Worm (Caenorhabditis elegans) whole organism, midembryonic: Measurements from ENCODE around the gene C35A5.4.

Source experiments
- T22C8.4 ChIP-seq: fragments of 200-800 bp; sonication (Bioruptor generic); IDR thresholded peaks from 2 replicates; pipeline ENCODE4 v1.3.6; 2022; ENCODE audit warnings: missing genetic modification characterization, missing compliant biosample characterization
- cog-1 ChIP-seq: sonication (generic microtip); optimal IDR thresholded peaks from 2 replicates; lab custom pipeline; 2016; ENCODE audit warnings: missing genetic modification characterization, missing compliant biosample characterization
- flt-1 ChIP-seq: fragments of 200-800 bp; sonication (Bioruptor generic); IDR thresholded peaks from 2 replicates; pipeline ENCODE4 v1.3.6; 2022; ENCODE audit warnings: missing genetic modification characterization, missing compliant biosample characterization
- klf-2 ChIP-seq: fragments of 200-800 bp; sonication (Bioruptor generic); conservative IDR thresholded peaks from 2 replicates; pipeline ENCODE4 v1.3.6; 2022; ENCODE audit warnings: missing genetic modification reagents, missing genetic modification characterization, missing compliant biosample characterization
- med-1 ChIP-seq: sonication (generic microtip); optimal IDR thresholded peaks from 2 replicates; lab custom pipeline; 2017; ENCODE audit warnings: missing genetic modification characterization, mild to moderate bottlenecking, missing compliant biosample characterization, antibody characterized with exemption, missing genetic modification reagents; ENCODE audit not compliant: insufficient read depth
- ref-1 ChIP-seq: fragments of 200-800 bp; sonication (Bioruptor generic); conservative IDR thresholded peaks from 2 replicates; pipeline ENCODE4 v1.3.6; 2022; ENCODE audit warnings: missing genetic modification reagents, missing genetic modification characterization, missing compliant biosample characterization
- tab-1 ChIP-seq: fragments of 200-800 bp; sonication (Bioruptor generic); IDR thresholded peaks from 2 replicates; pipeline ENCODE4 v1.3.6; 2022; ENCODE audit warnings: missing genetic modification characterization, missing compliant biosample characterization
- ztf-23 ChIP-seq: fragments of 200-800 bp; sonication (Bioruptor generic); IDR thresholded peaks from 2 replicates; pipeline ENCODE4 v1.3.6; 2022; ENCODE audit warnings: missing genetic modification reagents, missing genetic modification characterization, missing compliant biosample characterization
- ztf-29 ChIP-seq: fragments of 200-800 bp; sonication (Bioruptor generic); IDR thresholded peaks from 2 replicates; pipeline ENCODE4 v1.3.6; 2022; ENCODE audit warnings: missing genetic modification reagents, missing genetic modification characterization, missing compliant biosample characterization

- no peak for TF ChIP-seq flt-1
- no peak for TF ChIP-seq cog-1
- TF ChIP-seq ztf-23 (GFP tag; lab: Robert Waterston, UW) = no peak
- TF ChIP-seq klf-2 = no peak
- TF ChIP-seq ref-1 (GFP tag; lab: Robert Waterston, UW) = no peak
- TF ChIP-seq ztf-29 (GFP tag; lab: Robert Waterston, UW) = no peak
- no peak for TF ChIP-seq tab-1 (GFP tag; lab: Robert Waterston, UW)
- TF ChIP-seq T22C8.4 = no peak
- TF ChIP-seq med-1 (GFP tag; lab: Kevin White, UChicago) = no peak
These were observed 32.1 kb upstream of the C35A5.4 start for ce11 chrV:10464746-10465145.
